Worm (Caenorhabditis elegans): ENCODE data around the gene C45G9.11.

Gene C45G9.11

ce11 chrIII:5051949-5052348 lies 16.6 kb downstream of the C45G9.11 start, which contains the start of gene C45G9.15:
Gene C45G9.15 (minus strand): TSS chrIII:5052049.
- TF ChIP-seq W03F9.2 (tag; optimal IDR thresholded peaks at IDR 0.05) (no peak), dao-5 (tag; optimal IDR thresholded peaks at IDR 0.05) (no peak), him-1 (tag; optimal IDR thresholded peaks at IDR 0.05) (no peak)

- no peak for TF ChIP-seq W03F9.2 (tag; optimal IDR thresholded peaks at IDR 0.05)
- no peak for TF ChIP-seq him-1 (tag; optimal IDR thresholded peaks at IDR 0.05)
These were observed 20.8 kb downstream of the C45G9.11 start, which contains the start of gene C45G9.5 for ce11 chrIII:5047740-5048139. Gene C45G9.5 (plus strand): TSS chrIII:5048117.

ce11 chrIII:5047175-5047574 lies 21.4 kb downstream of the C45G9.11 start, which contains the start of gene txbp-3:
Gene txbp-3 (minus strand): TSS chrIII:5047459.
- TF ChIP-seq W03F9.2 (tag; optimal IDR thresholded peaks at IDR 0.05) (peak; percentile 55), him-1 (tag; optimal IDR thresholded peaks at IDR 0.05) (no peak)

DNA sequence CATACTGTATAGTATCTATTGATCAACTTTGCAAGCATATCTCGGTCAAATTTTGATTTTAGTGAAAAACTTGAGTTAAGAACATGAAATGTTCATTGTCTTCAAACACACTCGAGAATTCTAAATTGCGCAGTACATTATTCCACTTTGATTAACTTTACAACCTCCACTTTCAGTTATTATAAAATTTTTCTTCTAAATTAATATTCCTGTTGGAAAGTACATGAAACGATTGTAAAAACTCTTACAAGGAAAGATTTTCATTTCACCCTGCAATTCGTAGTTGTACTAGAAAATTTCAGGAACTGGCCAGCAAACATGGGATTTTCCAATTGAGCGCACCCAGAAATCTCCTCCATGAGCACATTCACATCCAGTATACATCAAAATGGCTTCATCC lies 23.8 kb downstream of the C45G9.11 start, which contains the start of gene C45G9.14:
Gene C45G9.14 (plus strand): TSS at position 301 of the 400 bp plus-strand sequence.
- no peak for TF ChIP-seq dao-5 (tag; optimal IDR thresholded peaks at IDR 0.05)
- no peak for TF ChIP-seq him-1 (tag; optimal IDR thresholded peaks at IDR 0.05)
- no peak for TF ChIP-seq W03F9.2 (tag; optimal IDR thresholded peaks at IDR 0.05)

DNA sequence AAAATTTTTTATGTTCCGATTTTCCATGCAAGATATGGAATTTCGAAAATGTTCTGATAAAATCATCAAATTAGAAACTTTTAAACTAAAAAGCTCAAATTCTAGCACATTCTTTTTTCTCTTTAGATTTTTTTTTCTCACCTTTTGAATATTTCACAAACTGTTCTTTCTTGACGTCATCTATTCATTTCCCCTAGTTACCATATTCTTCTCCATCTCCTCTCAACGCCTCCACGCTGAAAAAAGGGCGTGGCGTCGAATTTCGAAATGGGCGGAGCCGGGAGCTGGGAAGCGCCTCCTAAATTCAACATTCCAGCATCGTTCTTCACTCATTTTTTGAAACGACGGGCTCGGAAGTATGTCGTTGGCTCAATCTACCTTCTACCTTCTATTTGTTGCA lies 26.4 kb downstream of the C45G9.11 start, which contains the start of gene nlp-43:
Gene nlp-43 (plus strand): TSS at position 301 of the 400 bp plus-strand sequence.
- TF ChIP-seq him-1 (tag; optimal IDR thresholded peaks at IDR 0.05), result no peak
- TF ChIP-seq W03F9.2 (tag; optimal IDR thresholded peaks at IDR 0.05), result no peak

DNA sequence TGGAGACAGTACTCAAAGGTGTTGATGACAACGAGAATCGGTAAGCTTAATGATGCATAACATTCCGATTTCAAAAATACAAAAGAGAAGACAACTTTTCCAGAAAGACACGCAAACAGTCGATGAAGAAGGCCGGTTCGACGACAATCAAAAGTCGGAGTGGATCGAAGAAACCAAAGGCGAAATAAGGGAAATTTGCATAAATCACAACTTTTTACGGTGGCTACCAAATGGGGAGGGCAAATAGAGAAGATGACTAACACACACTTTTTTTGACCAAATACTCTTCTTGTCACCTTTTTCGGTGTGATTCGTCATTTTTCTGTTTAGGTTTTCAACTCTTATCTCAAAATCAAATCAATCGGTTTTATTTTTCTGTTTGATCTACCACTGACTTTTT lies 32.4 kb downstream of the C45G9.11 start, which contains the start of gene C45G9.6:
Gene C45G9.6 (plus strand): TSS at position 301 of the 400 bp plus-strand sequence.
- TF ChIP-seq him-1 (tag; optimal IDR thresholded peaks at IDR 0.05) (no peak), W03F9.2 (tag; optimal IDR thresholded peaks at IDR 0.05) (no peak), dao-5 (tag; optimal IDR thresholded peaks at IDR 0.05) (no peak)

DNA sequence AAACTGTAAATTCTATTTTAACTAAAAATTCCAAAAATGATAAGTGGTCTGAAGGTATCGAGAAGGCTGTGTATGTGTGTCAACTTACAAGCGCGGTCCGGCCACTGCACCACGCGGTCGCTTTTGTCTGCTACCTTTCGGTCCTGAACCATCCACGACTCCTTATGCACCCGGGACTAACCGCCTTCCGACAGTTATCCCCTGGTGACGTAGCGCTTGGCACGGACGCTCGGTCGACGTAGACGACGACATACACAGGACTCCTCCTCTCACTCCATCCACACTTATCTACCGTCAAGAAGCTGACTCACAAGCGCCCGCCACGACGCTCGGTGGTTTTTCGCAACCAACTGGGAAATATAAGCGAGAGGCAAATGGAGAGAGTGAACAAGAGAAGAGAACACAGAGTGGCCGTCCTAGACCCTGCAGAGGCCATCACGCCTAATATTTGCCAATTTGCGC lies 37.1 kb downstream of the C45G9.11 start:
- peak; percentile 81 for TF ChIP-seq him-1 (tag; optimal IDR thresholded peaks at IDR 0.05)
- TF ChIP-seq dao-5 (tag; optimal IDR thresholded peaks at IDR 0.05), result peak; percentile 78

ce11 chrIII:5030629-5031028 lies 37.9 kb downstream of the C45G9.11 start, which contains the start of gene klp-6:
Gene klp-6 (plus strand): TSS chrIII:5030929.
- TF ChIP-seq him-1 (tag; optimal IDR thresholded peaks at IDR 0.05) (no peak), dao-5 (tag; optimal IDR thresholded peaks at IDR 0.05) (no peak), W03F9.2 (tag; optimal IDR thresholded peaks at IDR 0.05) (no peak)

DNA sequence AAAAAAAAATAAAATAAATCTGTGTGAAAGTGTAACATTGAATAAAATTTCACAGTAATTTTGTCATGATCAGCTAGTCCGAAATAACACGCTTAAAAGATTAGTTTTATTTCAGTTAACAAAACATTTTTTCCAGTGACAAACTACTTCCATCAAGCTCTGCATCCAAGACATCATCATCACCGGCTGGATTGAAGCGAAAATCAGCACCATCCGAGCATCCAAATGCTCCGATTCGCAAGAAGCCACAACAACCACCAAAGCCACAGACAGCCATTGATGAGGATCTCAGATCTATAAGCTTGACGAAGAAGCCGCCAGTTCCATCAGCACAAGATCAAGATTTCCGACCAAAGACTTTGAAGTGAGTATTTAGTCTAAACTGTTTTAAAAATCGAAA lies 41.3 kb downstream of the C45G9.11 start:
- TF ChIP-seq him-1 (tag; optimal IDR thresholded peaks at IDR 0.05), result no peak
- TF ChIP-seq W03F9.2 (tag; optimal IDR thresholded peaks at IDR 0.05), result no peak
- TF ChIP-seq dao-5 (tag; optimal IDR thresholded peaks at IDR 0.05), result no peak

DNA sequence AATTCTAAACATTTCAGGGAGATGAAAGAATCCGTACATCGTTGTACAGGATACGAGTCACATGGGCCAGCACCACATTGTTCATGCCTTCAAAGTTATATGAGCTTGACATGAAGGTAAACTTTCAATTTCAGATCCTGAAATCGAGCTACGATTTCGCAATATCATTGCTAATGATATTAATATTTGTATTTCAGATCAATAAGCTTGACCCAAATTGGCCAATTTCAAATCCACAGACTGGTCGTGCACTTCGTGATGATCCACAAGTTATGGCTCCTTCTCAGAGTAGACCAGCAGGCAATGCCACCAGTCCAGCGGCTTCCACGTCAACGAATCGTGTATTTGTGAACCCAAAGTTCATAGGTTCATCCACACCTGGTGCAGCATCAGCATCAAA lies 42.2 kb downstream of the C45G9.11 start:
- no peak for TF ChIP-seq him-1 (tag; optimal IDR thresholded peaks at IDR 0.05)
- TF ChIP-seq W03F9.2 (tag; optimal IDR thresholded peaks at IDR 0.05), result no peak
- no peak for TF ChIP-seq dao-5 (tag; optimal IDR thresholded peaks at IDR 0.05)

DNA sequence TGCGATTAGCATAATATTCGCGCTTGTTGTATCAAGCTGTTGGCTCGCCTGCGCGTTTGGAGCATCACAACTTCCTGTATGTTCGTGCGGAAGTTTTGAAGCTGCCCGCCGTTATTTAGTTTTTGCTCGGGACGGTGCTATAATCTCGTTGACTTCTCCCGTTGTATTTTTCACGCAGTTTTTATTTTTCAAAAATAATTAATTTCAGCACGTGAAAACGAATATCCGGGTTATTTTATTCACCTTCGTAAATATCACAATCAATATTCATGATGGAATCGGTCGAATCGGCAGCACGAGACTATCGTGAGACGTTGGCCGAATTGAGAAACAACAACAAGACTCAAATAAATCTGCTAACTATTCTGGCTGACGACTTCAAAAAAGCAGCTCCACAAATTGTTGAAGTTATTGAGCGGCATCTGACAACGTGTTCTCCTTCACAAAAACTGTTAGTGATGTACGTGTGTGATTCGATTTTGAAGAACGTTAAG lies 43.3 kb downstream of the C45G9.11 start:
- TF ChIP-seq dao-5 (tag; optimal IDR thresholded peaks at IDR 0.05) (no peak), W03F9.2 (tag; optimal IDR thresholded peaks at IDR 0.05) (no peak), him-1 (tag; optimal IDR thresholded peaks at IDR 0.05) (no peak)

ce11 chrIII:5024393-5024964 lies 44.0 kb downstream of the C45G9.11 start, which contains the start of gene pcf-11:
Gene pcf-11 (plus strand): TSS chrIII:5024914.
- no peak for TF ChIP-seq him-1 (tag; optimal IDR thresholded peaks at IDR 0.05)
- TF ChIP-seq W03F9.2 (tag; optimal IDR thresholded peaks at IDR 0.05), result peak; percentile 34

DNA sequence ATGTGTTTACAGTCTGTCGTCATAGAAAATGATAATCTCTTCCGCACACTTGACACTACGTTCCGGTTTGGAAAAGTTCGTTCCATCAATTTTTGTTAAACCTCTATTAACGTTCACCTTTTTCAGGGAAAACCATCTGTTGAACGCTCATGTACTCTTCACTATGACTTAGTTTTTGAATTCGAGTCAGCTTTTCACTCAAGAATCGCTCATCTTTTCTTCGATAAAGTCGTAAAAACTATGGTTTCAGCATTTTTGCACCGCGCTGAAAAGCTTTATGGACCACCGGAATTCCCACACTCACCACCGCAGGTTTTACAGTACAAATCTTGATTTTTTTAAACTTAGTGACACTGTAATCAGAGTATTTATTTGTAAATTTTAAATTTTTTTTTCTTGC lies 44.9 kb downstream of the C45G9.11 start:
- TF ChIP-seq W03F9.2 (tag; optimal IDR thresholded peaks at IDR 0.05) (no peak), dao-5 (tag; optimal IDR thresholded peaks at IDR 0.05) (no peak), him-1 (tag; optimal IDR thresholded peaks at IDR 0.05) (no peak)

ce11 chrIII:5022964-5023363 lies 45.6 kb downstream of the C45G9.11 start, which contains the start of gene R144.13:
Gene R144.13 (plus strand): TSS chrIII:5023264.
- no peak for TF ChIP-seq dao-5 (tag; optimal IDR thresholded peaks at IDR 0.05)
- TF ChIP-seq him-1 (tag; optimal IDR thresholded peaks at IDR 0.05), result no peak
- TF ChIP-seq W03F9.2 (tag; optimal IDR thresholded peaks at IDR 0.05), result no peak

DNA sequence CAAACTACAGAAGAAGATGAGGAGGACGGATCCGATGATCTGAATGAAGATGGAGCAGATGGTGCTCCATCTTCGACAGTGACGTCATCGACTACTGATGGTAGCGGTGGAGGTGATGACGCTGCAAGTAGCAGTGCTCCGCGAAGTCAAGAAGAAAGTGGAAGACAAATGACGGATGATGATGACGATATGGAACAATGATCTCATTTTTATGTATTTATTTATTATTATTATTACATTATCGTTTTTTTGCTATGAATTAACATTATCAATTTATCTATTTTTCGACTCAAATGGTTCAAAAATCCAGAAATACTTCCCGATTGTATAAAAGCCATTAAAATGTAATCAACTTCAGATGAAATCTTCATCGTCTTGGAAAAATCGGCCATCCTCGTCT lies 46.8 kb downstream of the C45G9.11 start, which contains the start of gene R144.3:
Gene R144.3 (plus strand): TSS at position 301 of the 400 bp plus-strand sequence.
- TF ChIP-seq W03F9.2 (tag; optimal IDR thresholded peaks at IDR 0.05) (no peak), dao-5 (tag; optimal IDR thresholded peaks at IDR 0.05) (no peak), him-1 (tag; optimal IDR thresholded peaks at IDR 0.05) (no peak)
